In the genomic region with DNA sequence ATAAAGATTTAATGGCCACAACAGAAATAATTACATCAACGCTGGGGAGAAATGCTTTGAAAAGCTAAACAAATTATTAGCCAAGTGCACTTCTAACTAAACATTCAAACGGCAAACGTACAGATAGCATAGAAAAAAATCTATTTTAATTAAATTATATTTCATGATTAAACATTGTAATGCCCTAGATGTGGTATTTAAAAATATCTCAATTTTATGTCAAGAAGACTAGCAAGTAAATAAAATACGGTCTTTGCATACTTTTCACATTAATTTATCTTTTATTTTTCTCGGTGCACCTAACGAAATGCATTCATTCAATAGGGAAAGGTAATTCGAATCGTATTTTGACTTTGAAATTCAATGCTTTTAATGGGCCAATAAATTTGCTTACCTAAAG, we compare ENCODE assay signal across 2 fruit fly cellular contexts.
TF ChIP-seq lines count a peak whose summit lies in the region.

No protein-coding gene starts in this region.

- no peak for TF ChIP-seq CTCF in whole organism, embryonic (GFP tag; optimal IDR thresholded peaks at IDR 0.05; lab: Kevin White, UChicago)

TF ChIP-seq in whole organism, embryonic, 481 proteins besides CTCF, POLR2A, EP300 and RAD21 (continues in another document):
- TF ChIP-seq CG31441 (GFP tag; IDR thresholded peaks at IDR 0.05; lab: Robert Waterston, UW): peak; percentile 35; the same call in 1 of the 2 replicates
- peak in 1 of 2 experiments; percentile 30 for TF ChIP-seq Hr51 (GFP tag; optimal IDR thresholded peaks at IDR 0.05; lab: Kevin White, UChicago)
- peak; percentile 39 for TF ChIP-seq CG2712 (tag; optimal IDR thresholded peaks at IDR 0.05; lab: Kevin White, UChicago)
- peak; percentile 22 for TF ChIP-seq CG17359 (tag; optimal IDR thresholded peaks at IDR 0.05; lab: Kevin White, UChicago)
- TF ChIP-seq CG2199 (GFP tag; IDR thresholded peaks at IDR 0.05; lab: Robert Waterston, UW): no peak
- 0 out of 2 replicates have a peak, but pooled peaks have one; percentile 6 for TF ChIP-seq Ptx1 (GFP tag; IDR thresholded peaks at IDR 0.05; lab: Robert Waterston, UW)
- TF ChIP-seq gsb-n (tag; optimal IDR thresholded peaks at IDR 0.05; lab: Kevin White, UChicago): peak; percentile 29
- no peak for TF ChIP-seq Dfd (GFP tag; optimal IDR thresholded peaks at IDR 0.05; lab: Kevin White, UChicago)
- TF ChIP-seq Sox102F (GFP tag; optimal IDR thresholded peaks at IDR 0.05; lab: Kevin White, UChicago): peak; percentile 65
- peak; percentile 33 for TF ChIP-seq CG11504 (tag; optimal IDR thresholded peaks at IDR 0.05; lab: Kevin White, UChicago)
- no peak for TF ChIP-seq zen (tag; optimal IDR thresholded peaks at IDR 0.05; lab: Kevin White, UChicago)
- 0 out of 3 replicates have a peak, but pooled peaks have one; percentile 20 for TF ChIP-seq CG17361 (GFP tag; IDR thresholded peaks at IDR 0.05; lab: Robert Waterston, UW)
- no peak for TF ChIP-seq Myb (GFP tag; optimal IDR thresholded peaks at IDR 0.05; lab: Kevin White, UChicago)
- TF ChIP-seq wek (GFP tag; optimal IDR thresholded peaks at IDR 0.05; lab: Kevin White, UChicago): no peak
- TF ChIP-seq CG18262 (tag; optimal IDR thresholded peaks at IDR 0.05; lab: Kevin White, UChicago): peak; percentile 32
- TF ChIP-seq gem (tag; optimal IDR thresholded peaks at IDR 0.05; lab: Kevin White, UChicago): peak; percentile 54
- TF ChIP-seq phol (tag; optimal IDR thresholded peaks at IDR 0.05; lab: Kevin White, UChicago): peak; percentile 35
- TF ChIP-seq nmo (GFP tag; optimal IDR thresholded peaks at IDR 0.05; lab: Kevin White, UChicago): peak; percentile 10
- no peak for TF ChIP-seq Lim3 (GFP tag; IDR thresholded peaks at IDR 0.05; lab: Robert Waterston, UW)
- TF ChIP-seq fd96Cb (tag; optimal IDR thresholded peaks at IDR 0.05; lab: Kevin White, UChicago): peak; percentile 8
- TF ChIP-seq D19A (tag; optimal IDR thresholded peaks at IDR 0.05; lab: Kevin White, UChicago): peak; percentile 3
- no peak for TF ChIP-seq H15 (GFP tag; IDR thresholded peaks at IDR 0.05; lab: Robert Waterston, UW)
- TF ChIP-seq slbo (GFP tag; IDR thresholded peaks at IDR 0.05; lab: Robert Waterston, UW): no peak
- TF ChIP-seq CG18764 (GFP tag; optimal IDR thresholded peaks at IDR 0.05; lab: Kevin White, UChicago): no peak
- TF ChIP-seq eyg (GFP tag; optimal IDR thresholded peaks at IDR 0.05; lab: Kevin White, UChicago): no peak
- TF ChIP-seq Xrp1 (GFP tag; IDR thresholded peaks at IDR 0.05; lab: Robert Waterston, UW): peak; percentile 19; the same call in 1 of the 2 replicates
- TF ChIP-seq CG7839 (tag; optimal IDR thresholded peaks at IDR 0.05; lab: Kevin White, UChicago): peak; percentile 8
- no peak for TF ChIP-seq E2f1 (GFP tag; IDR thresholded peaks at IDR 0.05; lab: Robert Waterston, UW)
- TF ChIP-seq CG10979 (tag; optimal IDR thresholded peaks at IDR 0.05; lab: Kevin White, UChicago): peak; percentile 41
- TF ChIP-seq CG12744 (GFP tag; optimal IDR thresholded peaks at IDR 0.05; lab: Kevin White, UChicago): no peak
- no peak for TF ChIP-seq CG30431 (GFP tag; optimal IDR thresholded peaks at IDR 0.05; lab: Kevin White, UChicago)
- TF ChIP-seq toy (GFP tag; IDR thresholded peaks at IDR 0.05; lab: Robert Waterston, UW): no peak
- TF ChIP-seq CG10267 (tag; optimal IDR thresholded peaks at IDR 0.05; lab: Kevin White, UChicago): no peak
- TF ChIP-seq dmrt99B (tag; optimal IDR thresholded peaks at IDR 0.05; lab: Kevin White, UChicago): peak; percentile 10
- no peak for TF ChIP-seq Tbp (GFP tag; optimal IDR thresholded peaks at IDR 0.05; lab: Kevin White, UChicago)
- peak; percentile 56 for TF ChIP-seq Blimp-1 (GFP tag; optimal IDR thresholded peaks at IDR 0.05; lab: Kevin White, UChicago)
- peak; percentile 24 for TF ChIP-seq ATbp (GFP tag; optimal IDR thresholded peaks at IDR 0.05; lab: Kevin White, UChicago)
- TF ChIP-seq Abd-B (GFP tag; optimal IDR thresholded peaks at IDR 0.05; lab: Kevin White, UChicago): no peak
- TF ChIP-seq pho (GFP tag; optimal IDR thresholded peaks at IDR 0.05; lab: Kevin White, UChicago): no peak
- no peak for TF ChIP-seq Asciz (GFP tag; optimal IDR thresholded peaks at IDR 0.05; lab: Kevin White, UChicago)
- TF ChIP-seq CG16813 (GFP tag; IDR thresholded peaks at IDR 0.05; lab: Robert Waterston, UW; ENCODE audit: partially characterized antibody): no peak
- TF ChIP-seq CG6654 (GFP tag; optimal IDR thresholded peaks at IDR 0.05; lab: Kevin White, UChicago): no peak
- no peak for TF ChIP-seq CG15479 (GFP tag; optimal IDR thresholded peaks at IDR 0.05; lab: Kevin White, UChicago)

TF ChIP-seq in whole organism, prepupa, 60 proteins besides CTCF, POLR2A, EP300 and RAD21:
- TF ChIP-seq CG15336 (GFP tag; IDR thresholded peaks at IDR 0.05; lab: Robert Waterston, UW) (0 out of 2 replicates have a peak, but pooled peaks have one; percentile 12), CG32006 (GFP tag; optimal IDR thresholded peaks at IDR 0.05; lab: Kevin White, UChicago) (peak; percentile 13), fkh (GFP tag; optimal IDR thresholded peaks at IDR 0.05; lab: Kevin White, UChicago) (no peak)
